Fruit fly (Drosophila melanogaster) whole organism, pupa: Measurements from ENCODE around the gene vn.
A peak's percentile ranks its signal among the peaks of the same experiment; 100 is the strongest.

Experiments
- CG10348 ChIP-seq: fragments of 200-800 bp; sonication (Bioruptor generic); IDR thresholded peaks from 2 replicates; pipeline ENCODE4 v1.3.6; 2022; ENCODE audit warnings: missing biosample characterization, missing genetic modification characterization
- CG12605 ChIP-seq: fragments of 200-800 bp; sonication (Bioruptor generic); IDR thresholded peaks from 2 replicates; pipeline ENCODE4 v1.3.6; 2022; ENCODE audit warnings: missing biosample characterization, missing genetic modification characterization
- CG13204 ChIP-seq: fragments of 200-800 bp; sonication (Bioruptor generic); optimal IDR thresholded peaks from 2 replicates; lab custom pipeline; 2018; ENCODE audit warnings: missing biosample characterization, mild to moderate bottlenecking, missing genetic modification characterization, moderate library complexity
- CG14655 ChIP-seq: fragments of 200-800 bp; sonication (Bioruptor generic); optimal IDR thresholded peaks from 3 replicates; lab custom pipeline; 2017; ENCODE audit warnings: mild to moderate bottlenecking, missing biosample characterization, missing genetic modification reagents, missing genetic modification characterization
- CG15710 ChIP-seq: fragments of 200-800 bp; sonication (Bioruptor generic); optimal IDR thresholded peaks from 2 replicates; lab custom pipeline; 2018; ENCODE audit warnings: missing biosample characterization, mild to moderate bottlenecking, missing genetic modification characterization, moderate library complexity
- CG17806 ChIP-seq: fragments of 200-800 bp; sonication (Bioruptor generic); optimal IDR thresholded peaks from 2 replicates; lab custom pipeline; 2018; ENCODE audit warnings: missing biosample characterization, mild to moderate bottlenecking, missing genetic modification characterization, moderate library complexity
- CG32121 ChIP-seq: fragments of 200-800 bp; sonication (Bioruptor generic); IDR thresholded peaks from 2 replicates; pipeline ENCODE4 v1.3.6; 2022; ENCODE audit warnings: missing biosample characterization, missing genetic modification characterization
- CG34367 ChIP-seq: fragments of 200-800 bp; sonication (Bioruptor generic); optimal IDR thresholded peaks from 2 replicates; lab custom pipeline; 2018; ENCODE audit warnings: missing biosample characterization, mild to moderate bottlenecking, missing genetic modification characterization
- CG4496 ChIP-seq: fragments of 200-800 bp; sonication (Bioruptor generic); IDR thresholded peaks from 3 replicates; pipeline ENCODE4 v1.3.6; 2022; ENCODE audit warnings: missing biosample characterization, missing genetic modification characterization
- CG8159 ChIP-seq: fragments of 200-800 bp; sonication (Bioruptor generic); optimal IDR thresholded peaks from 3 replicates; lab custom pipeline; 2018; ENCODE audit warnings: missing biosample characterization, mild to moderate bottlenecking, missing genetic modification characterization, moderate library complexity
- CG8301 ChIP-seq: fragments of 200-800 bp; sonication (Bioruptor generic); optimal IDR thresholded peaks from 2 replicates; lab custom pipeline; 2018; ENCODE audit warnings: missing biosample characterization, mild to moderate bottlenecking, missing genetic modification characterization
- CG9948 ChIP-seq: fragments of 200-800 bp; sonication (Bioruptor generic); optimal IDR thresholded peaks from 2 replicates; lab custom pipeline; 2018; ENCODE audit warnings: missing biosample characterization, mild to moderate bottlenecking, missing genetic modification characterization, moderate library complexity
- D1 ChIP-seq: fragments of 200-800 bp; sonication (Bioruptor generic); optimal IDR thresholded peaks from 2 replicates; lab custom pipeline; 2018; ENCODE audit warnings: missing biosample characterization, mild to moderate bottlenecking, missing genetic modification characterization, moderate library complexity
- EcR ChIP-seq: fragments of 200-800 bp; sonication (Bioruptor generic); optimal IDR thresholded peaks from 3 replicates; lab custom pipeline; 2019; ENCODE audit warnings: missing biosample characterization, missing genetic modification characterization, mild to moderate bottlenecking, moderate library complexity, missing genetic modification reagents
- Ets98B ChIP-seq: fragments of 200-800 bp; sonication (Bioruptor generic); IDR thresholded peaks from 2 replicates; pipeline ENCODE4 v1.3.6; 2022; ENCODE audit warnings: missing biosample characterization, missing genetic modification characterization
- Pif1A ChIP-seq: fragments of 200-800 bp; sonication (Bioruptor generic); optimal IDR thresholded peaks from 3 replicates; lab custom pipeline; 2016; ENCODE audit warnings: missing biosample characterization, missing genetic modification characterization
- Pif1B ChIP-seq: fragments of 200-800 bp; sonication (Bioruptor generic); optimal IDR thresholded peaks from 3 replicates; lab custom pipeline; 2016; ENCODE audit warnings: missing biosample characterization, missing genetic modification characterization
- Snoo ChIP-seq: fragments of 200-800 bp; sonication (Bioruptor generic); optimal IDR thresholded peaks from 3 replicates; lab custom pipeline; 2017; ENCODE audit warnings: missing biosample characterization, mild to moderate bottlenecking, missing genetic modification characterization, inconsistent platforms
- fd96Ca ChIP-seq: fragments of 200-800 bp; sonication (Bioruptor generic); IDR thresholded peaks from 3 replicates; pipeline ENCODE4 v1.3.6; 2022; ENCODE audit warnings: missing biosample characterization, missing genetic modification characterization
- gl ChIP-seq: fragments of 200-800 bp; sonication (Bioruptor generic); optimal IDR thresholded peaks from 2 replicates; lab custom pipeline; 2018; ENCODE audit warnings: missing biosample characterization, mild to moderate bottlenecking, missing genetic modification characterization
- rn ChIP-seq: fragments of 200-800 bp; sonication (Bioruptor generic); IDR thresholded peaks from 2 replicates; pipeline ENCODE4 v1.3.6; 2022; ENCODE audit warnings: missing biosample characterization, missing genetic modification characterization

The vn gene

DNA sequence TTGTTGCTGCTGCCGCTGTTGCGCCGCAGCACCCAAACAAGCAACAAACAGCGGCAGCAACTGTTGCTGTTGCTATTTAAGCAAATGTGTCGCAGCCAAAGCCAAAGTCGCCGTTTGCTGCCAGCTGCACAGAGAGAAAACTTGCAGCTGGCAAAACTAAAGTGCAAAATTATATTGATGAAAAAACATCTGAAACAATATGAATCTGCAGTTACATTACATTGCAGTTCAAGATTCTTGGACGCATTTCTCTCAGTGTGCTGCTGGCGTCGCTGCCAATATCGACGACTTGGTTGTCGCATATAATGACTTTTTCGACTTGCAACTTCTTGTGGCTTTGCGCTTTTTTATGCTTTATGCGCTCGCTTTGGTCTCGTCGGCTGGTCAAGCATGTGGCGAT, 11.2 kb downstream of the vn start:
- TF ChIP-seq EcR (GFP tag; lab: Kevin White, UChicago), result no peak
- TF ChIP-seq Ets98B (GFP tag; lab: Robert Waterston, UW), result peak; percentile 98
- peak; percentile 93 for TF ChIP-seq CG8301
- peak; percentile 2 for TF ChIP-seq CG13204 (GFP tag; lab: Kevin White, UChicago)
- TF ChIP-seq CG9948, result peak; percentile 77
- no peak for TF ChIP-seq D1 (tag; lab: Kevin White, UChicago)
- peak; percentile 91 for TF ChIP-seq CG12605 (GFP tag; lab: Robert Waterston, UW)
- TF ChIP-seq CG10348, result no peak
- TF ChIP-seq rn, result peak; percentile 93
- peak; percentile 96 for TF ChIP-seq CG32121 (GFP tag; lab: Robert Waterston, UW)
- peak; percentile 77 for TF ChIP-seq CG17806 (tag; lab: Kevin White, UChicago)
- peak; percentile 98 for TF ChIP-seq fd96Ca (GFP tag; lab: Robert Waterston, UW)
- peak; percentile 79 for TF ChIP-seq CG34367 (tag; lab: Kevin White, UChicago)
- TF ChIP-seq Snoo (tag; lab: Kevin White, UChicago), result peak; percentile 41
- peak; percentile 73 for TF ChIP-seq CG15710 (tag; lab: Kevin White, UChicago)
- TF ChIP-seq CG14655 (GFP tag; lab: Kevin White, UChicago), result peak; percentile 94
- peak; percentile 68 for TF ChIP-seq CG8159 (tag; lab: Kevin White, UChicago)
- peak; percentile 92 for TF ChIP-seq Pif1A (GFP tag; lab: Kevin White, UChicago)
- TF ChIP-seq gl, result peak; percentile 52
- TF ChIP-seq CG4496, result peak; percentile 98
- peak; percentile 85 for TF ChIP-seq Pif1B (GFP tag; lab: Kevin White, UChicago)
- TF ChIP-seq, all 21 proteins: peak for 18

DNA sequence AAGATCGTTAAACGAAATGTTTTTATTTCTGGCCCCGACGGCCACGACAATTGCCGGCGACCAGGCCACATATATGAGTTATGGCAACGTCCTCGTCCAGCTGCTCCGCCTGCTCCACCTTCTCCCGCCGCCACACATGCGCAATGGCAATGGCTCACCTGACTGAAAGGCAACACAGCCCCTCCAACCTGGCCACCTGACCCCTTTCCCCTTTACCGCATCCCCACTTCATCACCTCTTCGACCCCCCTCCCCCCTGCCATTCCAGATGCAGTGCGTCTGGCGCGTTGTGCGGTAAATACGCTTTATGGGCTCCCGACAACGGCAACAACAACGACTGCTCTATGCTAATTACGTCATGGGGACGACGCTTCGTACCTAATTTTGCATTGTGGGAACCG, 11.7 kb downstream of the vn start:
- TF ChIP-seq Pif1A (GFP tag; lab: Kevin White, UChicago) (no peak), CG4496 (no peak), Pif1B (GFP tag; lab: Kevin White, UChicago) (no peak), fd96Ca (GFP tag; lab: Robert Waterston, UW) (no peak), Snoo (tag; lab: Kevin White, UChicago) (no peak), CG8159 (tag; lab: Kevin White, UChicago) (no peak), CG13204 (GFP tag; lab: Kevin White, UChicago) (peak; percentile 43), CG17806 (tag; lab: Kevin White, UChicago) (no peak), Ets98B (GFP tag; lab: Robert Waterston, UW) (no peak), CG10348 (no peak; the same call in 1 of the 2 replicates), CG14655 (GFP tag; lab: Kevin White, UChicago) (no peak), CG12605 (GFP tag; lab: Robert Waterston, UW) (no peak), D1 (tag; lab: Kevin White, UChicago) (no peak), CG34367 (tag; lab: Kevin White, UChicago) (no peak), rn (no peak), CG32121 (GFP tag; lab: Robert Waterston, UW) (no peak), EcR (GFP tag; lab: Kevin White, UChicago) (peak; percentile 0)

DNA sequence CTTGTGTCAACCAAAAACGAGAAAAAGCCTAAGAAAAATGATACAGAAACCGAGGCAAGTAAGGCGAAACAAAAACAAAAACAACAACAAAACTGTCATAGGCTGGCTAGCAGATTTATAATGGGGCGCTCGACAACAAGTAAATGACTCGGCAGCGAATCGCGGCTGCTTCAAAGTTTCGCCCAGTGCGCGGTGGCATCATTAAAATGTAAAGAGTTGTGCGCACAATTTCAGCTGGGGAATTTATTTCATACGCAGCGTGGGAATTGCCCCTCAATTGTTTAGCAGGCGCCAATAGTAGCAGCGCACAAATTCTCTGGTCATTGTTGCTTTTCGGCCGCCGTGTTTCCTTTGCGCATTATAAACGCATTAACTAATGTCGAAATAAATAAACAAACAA, 13.6 kb downstream of the vn start:
- no peak for TF ChIP-seq CG8159 (tag; lab: Kevin White, UChicago)

DNA sequence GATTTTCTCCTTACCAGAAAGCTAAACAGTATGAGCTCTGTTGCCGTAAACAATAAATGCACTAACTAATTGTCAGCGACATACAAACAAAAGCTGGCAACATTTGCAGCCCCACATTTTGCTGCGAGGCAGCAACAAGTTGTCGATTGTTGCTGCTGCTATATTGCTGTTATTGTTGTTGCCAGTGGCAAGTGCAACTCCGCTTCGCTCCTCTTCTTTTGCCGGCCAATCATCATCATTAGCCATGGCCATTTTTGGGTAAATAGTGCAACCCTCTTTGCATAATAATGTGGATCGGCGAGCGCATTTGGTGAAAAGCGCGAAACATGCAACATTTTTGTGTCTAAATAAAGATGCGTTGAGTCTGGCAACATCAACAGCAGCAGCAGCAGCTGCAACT, 14.8 kb downstream of the vn start:
- TF ChIP-seq CG4496, result no peak
- TF ChIP-seq gl, result no peak
- TF ChIP-seq CG17806 (tag; lab: Kevin White, UChicago), result no peak
- TF ChIP-seq EcR (GFP tag; lab: Kevin White, UChicago), result no peak
- TF ChIP-seq CG15710 (tag; lab: Kevin White, UChicago), result no peak
- TF ChIP-seq CG12605 (GFP tag; lab: Robert Waterston, UW), result no peak
- no peak for TF ChIP-seq CG14655 (GFP tag; lab: Kevin White, UChicago)
- no peak for TF ChIP-seq CG9948
- TF ChIP-seq CG10348, result no peak
- TF ChIP-seq Pif1A (GFP tag; lab: Kevin White, UChicago), result no peak
- TF ChIP-seq CG8301, result no peak
- no peak for TF ChIP-seq CG32121 (GFP tag; lab: Robert Waterston, UW)
- no peak for TF ChIP-seq CG34367 (tag; lab: Kevin White, UChicago)

DNA sequence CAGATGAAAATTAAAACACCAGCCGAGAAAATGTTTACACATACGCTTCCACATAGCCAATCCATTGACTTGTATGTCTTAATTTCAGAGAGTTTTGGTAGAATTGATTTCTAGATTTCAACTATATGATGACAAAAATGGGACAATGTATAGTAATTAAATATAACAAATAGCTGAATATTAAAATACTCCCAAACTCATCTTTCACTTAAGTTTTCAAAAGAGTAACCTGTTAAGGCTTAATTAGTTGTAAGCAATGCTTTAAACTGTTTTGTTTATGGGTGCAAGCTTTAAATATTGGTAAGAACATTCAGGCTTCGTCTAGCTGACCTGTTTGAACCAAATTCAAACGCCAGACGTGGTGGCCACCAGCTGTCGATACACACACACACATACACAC, 16.8 kb downstream of the vn start:
- TF ChIP-seq CG15710 (tag; lab: Kevin White, UChicago), result no peak
- no peak for TF ChIP-seq CG14655 (GFP tag; lab: Kevin White, UChicago)
- TF ChIP-seq CG10348, result no peak
- no peak for TF ChIP-seq CG32121 (GFP tag; lab: Robert Waterston, UW)
- no peak for TF ChIP-seq EcR (GFP tag; lab: Kevin White, UChicago)
- no peak for TF ChIP-seq Pif1A (GFP tag; lab: Kevin White, UChicago)
- TF ChIP-seq CG13204 (GFP tag; lab: Kevin White, UChicago), result no peak
- no peak for TF ChIP-seq CG8159 (tag; lab: Kevin White, UChicago)
- no peak for TF ChIP-seq Pif1B (GFP tag; lab: Kevin White, UChicago)
- TF ChIP-seq CG17806 (tag; lab: Kevin White, UChicago), result no peak
- no peak for TF ChIP-seq Ets98B (GFP tag; lab: Robert Waterston, UW)
- TF ChIP-seq CG9948, result no peak
- TF ChIP-seq CG12605 (GFP tag; lab: Robert Waterston, UW), result no peak
- TF ChIP-seq gl, result no peak
- TF ChIP-seq CG8301, result no peak
- no peak for TF ChIP-seq Snoo (tag; lab: Kevin White, UChicago)
- TF ChIP-seq fd96Ca (GFP tag; lab: Robert Waterston, UW), result no peak

DNA sequence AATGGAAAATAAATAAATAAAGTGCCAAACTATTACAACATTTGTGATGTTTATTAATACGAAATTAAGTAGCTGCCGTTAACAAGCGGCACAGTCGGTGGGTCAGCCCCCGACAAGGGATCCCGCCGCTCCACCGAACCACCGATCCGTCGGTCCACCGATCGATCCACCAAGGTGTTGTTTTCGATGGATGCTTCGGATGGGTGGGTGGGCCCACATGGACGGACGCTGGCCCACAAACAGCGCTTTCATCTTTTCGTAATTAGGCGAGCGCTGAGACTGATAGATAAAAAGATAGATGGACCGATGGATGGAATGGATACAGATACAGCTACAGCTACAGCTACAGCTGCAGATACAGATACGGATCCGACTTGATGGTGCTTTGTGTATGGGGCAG, 17.2 kb downstream of the vn start:
- TF ChIP-seq CG8159 (tag; lab: Kevin White, UChicago) (no peak), CG10348 (no peak), CG12605 (GFP tag; lab: Robert Waterston, UW) (no peak), CG34367 (tag; lab: Kevin White, UChicago) (no peak), CG13204 (GFP tag; lab: Kevin White, UChicago) (no peak), fd96Ca (GFP tag; lab: Robert Waterston, UW) (no peak), CG15710 (tag; lab: Kevin White, UChicago) (no peak), CG14655 (GFP tag; lab: Kevin White, UChicago) (no peak), Ets98B (GFP tag; lab: Robert Waterston, UW) (no peak), CG4496 (no peak), D1 (tag; lab: Kevin White, UChicago) (no peak), Pif1B (GFP tag; lab: Kevin White, UChicago) (no peak), rn (no peak)
